Fruit fly (Drosophila melanogaster) whole organism, embryonic: ENCODE data around the gene faf.

Experiments
- CG10321 ChIP-seq: fragments of 200-800 bp; sonication (Bioruptor generic); IDR thresholded peaks from 2 replicates; pipeline ENCODE4 v1.3.6; 2022; ENCODE audit warnings: missing biosample characterization, missing genetic modification characterization
- CG10543 ChIP-seq: fragments of 200-800 bp; sonication (Bioruptor generic); optimal IDR thresholded peaks from 3 replicates; lab custom pipeline; 2017; ENCODE audit warnings: missing biosample characterization, mild to moderate bottlenecking, missing genetic modification characterization, moderate library complexity
- CG10654 ChIP-seq: fragments of 200-800 bp; sonication (Bioruptor generic); optimal IDR thresholded peaks from 2 replicates; lab custom pipeline; 2016; ENCODE audit warnings: missing biosample characterization, missing genetic modification characterization
- CG11504 ChIP-seq: fragments of 200-800 bp; sonication (Bioruptor generic); optimal IDR thresholded peaks from 3 replicates; lab custom pipeline; 2019; ENCODE audit warnings: missing biosample characterization, mild to moderate bottlenecking, missing genetic modification characterization, moderate library complexity
- CG13296 ChIP-seq: fragments of 200-800 bp; sonication (Bioruptor generic); optimal IDR thresholded peaks from 3 replicates; lab custom pipeline; 2018; ENCODE audit warnings: missing biosample characterization, mild to moderate bottlenecking, missing genetic modification characterization
- CG13894 ChIP-seq: fragments of 200-800 bp; sonication (Bioruptor generic); optimal IDR thresholded peaks from 3 replicates; lab custom pipeline; 2018; ENCODE audit warnings: missing biosample characterization, mild to moderate bottlenecking, missing genetic modification characterization, moderate library complexity
- CG16779 ChIP-seq: fragments of 200-800 bp; sonication (Bioruptor generic); IDR thresholded peaks from 2 replicates; pipeline ENCODE4 v1.3.6; 2022; ENCODE audit warnings: missing biosample characterization, missing genetic modification characterization
- CG32772 ChIP-seq: fragments of 200-800 bp; sonication (Bioruptor generic); IDR thresholded peaks from 2 replicates; pipeline ENCODE4 v1.3.6; 2022; ENCODE audit warnings: missing biosample characterization, missing genetic modification characterization
- CG34422 ChIP-seq: fragments of 200-800 bp; sonication (Bioruptor generic); IDR thresholded peaks from 3 replicates; pipeline ENCODE4 v1.3.6; 2022; ENCODE audit warnings: missing biosample characterization, missing genetic modification characterization
- CG4820 ChIP-seq: fragments of 200-800 bp; sonication (Bioruptor generic); optimal IDR thresholded peaks from 3 replicates; lab custom pipeline; 2016; ENCODE audit warnings: missing biosample characterization, missing genetic modification characterization
- CG6272 ChIP-seq: fragments of 200-800 bp; sonication (Bioruptor generic); IDR thresholded peaks from 2 replicates; pipeline ENCODE4 v1.3.6; 2022; ENCODE audit warnings: missing biosample characterization, missing genetic modification characterization
- CG6813 ChIP-seq: fragments of 200-800 bp; sonication (Bioruptor generic); optimal IDR thresholded peaks from 2 replicates; lab custom pipeline; 2017; ENCODE audit warnings: missing biosample characterization, missing genetic modification characterization, mild to moderate bottlenecking, moderate library complexity, missing genetic modification reagents
- CG7372 ChIP-seq: fragments of 200-800 bp; sonication (Bioruptor generic); IDR thresholded peaks from 2 replicates; pipeline ENCODE4 v1.3.6; 2022; ENCODE audit warnings: missing biosample characterization, missing genetic modification characterization
- CG7839 ChIP-seq: fragments of 200-800 bp; sonication (Bioruptor generic); optimal IDR thresholded peaks from 3 replicates; lab custom pipeline; 2018; ENCODE audit warnings: missing biosample characterization, mild to moderate bottlenecking, missing genetic modification characterization, moderate library complexity
- CG8281 ChIP-seq: fragments of 200-800 bp; sonication (Bioruptor generic); optimal IDR thresholded peaks from 2 replicates; lab custom pipeline; 2018; ENCODE audit warnings: missing biosample characterization, mild to moderate bottlenecking, missing genetic modification characterization, moderate library complexity
- CG8388 ChIP-seq: fragments of 200-800 bp; sonication (Bioruptor generic); optimal IDR thresholded peaks from 2 replicates; lab custom pipeline; 2019; ENCODE audit warnings: missing biosample characterization, mild to moderate bottlenecking, missing genetic modification characterization, moderate library complexity
- D19B ChIP-seq: fragments of 200-800 bp; sonication (Bioruptor generic); optimal IDR thresholded peaks from 2 replicates; lab custom pipeline; 2017; ENCODE audit warnings: missing biosample characterization, mild to moderate bottlenecking, missing genetic modification characterization
- Deaf1 ChIP-seq: fragments of 200-800 bp; optimal IDR thresholded peaks from 3 replicates; lab custom pipeline; 2019; ENCODE audit warnings: missing biosample characterization, mild to moderate bottlenecking, missing genetic modification characterization, moderate library complexity
- E2f1 ChIP-seq: fragments of 200-800 bp; sonication (Bioruptor generic); IDR thresholded peaks from 2 replicates; pipeline ENCODE4 v1.3.6; 2022; ENCODE audit warnings: missing biosample characterization, missing genetic modification characterization
- HLHmδ ChIP-seq: fragments of 200-800 bp; sonication (Bioruptor generic); optimal IDR thresholded peaks from 2 replicates; lab custom pipeline; 2018; ENCODE audit warnings: missing biosample characterization, mild to moderate bottlenecking, missing genetic modification characterization, moderate library complexity
- Oaz ChIP-seq: fragments of 200-800 bp; sonication (Bioruptor generic); IDR thresholded peaks from 2 replicates; pipeline ENCODE4 v1.3.6; 2022; ENCODE audit warnings: missing biosample characterization, missing genetic modification characterization
- Oli ChIP-seq: fragments of 200-800 bp; sonication (Bioruptor generic); optimal IDR thresholded peaks from 2 replicates; lab custom pipeline; 2018; ENCODE audit warnings: missing biosample characterization, mild to moderate bottlenecking, missing genetic modification characterization, moderate library complexity
- Trl ChIP-seq, 3 experiments: fragments of >200 bp in 2 of 3; fragments of 200-800 bp in 1 of 3; sonication (Bioruptor generic) in 1 of 3; optimal IDR thresholded peaks; 2 replicates in 1 of 3; 3 replicates in 2 of 3; lab custom pipeline; 2016 to 2017; ENCODE audit warnings: missing biosample characterization in 1 of 3, missing genetic modification characterization in 1 of 3
- al ChIP-seq: fragments of 200-800 bp; sonication (Bioruptor generic); IDR thresholded peaks from 2 replicates; pipeline ENCODE4 v1.3.6; 2022; ENCODE audit warnings: missing biosample characterization, missing genetic modification characterization
- ara ChIP-seq: fragments of 200-800 bp; sonication (Bioruptor generic); IDR thresholded peaks from 2 replicates; pipeline ENCODE4 v1.3.6; 2022; ENCODE audit warnings: missing biosample characterization, missing genetic modification characterization
- bsh ChIP-seq, 2 experiments: fragments of 200-800 bp; sonication (Bioruptor generic); optimal IDR thresholded peaks; 2 replicates each; lab custom pipeline; 2017 to 2018; ENCODE audit warnings: mild to moderate bottlenecking in 2 of 2, missing biosample characterization in 2 of 2, missing genetic modification characterization in 2 of 2, moderate library complexity in 1 of 2
- cg ChIP-seq: fragments of 200-800 bp; sonication (Bioruptor generic); optimal IDR thresholded peaks from 3 replicates; lab custom pipeline; 2019; ENCODE audit warnings: missing biosample characterization, mild to moderate bottlenecking, missing genetic modification characterization, moderate library complexity
- chinmo ChIP-seq: fragments of 200-800 bp; sonication (Bioruptor generic); IDR thresholded peaks from 4 replicates; pipeline ENCODE4 v1.3.6; 2022; ENCODE audit warnings: missing biosample characterization, missing genetic modification characterization; ENCODE audit not compliant: partially characterized antibody
- ci ChIP-seq: fragments of 200-800 bp; sonication (Bioruptor generic); IDR thresholded peaks from 3 replicates; pipeline ENCODE4 v1.3.6; 2022; ENCODE audit warnings: missing biosample characterization, missing genetic modification characterization
- ewg ChIP-seq: fragments of 200-800 bp; sonication (Bioruptor generic); optimal IDR thresholded peaks from 3 replicates; lab custom pipeline; 2017; ENCODE audit warnings: mild to moderate bottlenecking, missing biosample characterization, missing genetic modification reagents, missing genetic modification characterization
- gt ChIP-seq: fragments of 200-800 bp; sonication (Bioruptor generic); IDR thresholded peaks from 2 replicates; pipeline ENCODE4 v1.3.6; 2022; ENCODE audit warnings: missing biosample characterization, missing genetic modification characterization
- hkb ChIP-seq, 2 experiments: fragments of 200-800 bp in 1 of 2; fragments of >200 bp in 1 of 2; sonication (Bioruptor generic) in 1 of 2; IDR thresholded peaks in 1 of 2; optimal IDR thresholded peaks in 1 of 2; 2 replicates each; pipeline versions ENCODE4 v1.3.6 to Lab custom; 2017 to 2022; ENCODE audit warnings: missing biosample characterization in 1 of 2, missing genetic modification characterization in 1 of 2
- inv ChIP-seq: fragments of 200-800 bp; sonication (Bioruptor generic); IDR thresholded peaks from 2 replicates; pipeline ENCODE4 v1.3.6; 2022; ENCODE audit warnings: missing biosample characterization, missing genetic modification characterization; ENCODE audit not compliant: partially characterized antibody
- jigr1 ChIP-seq: fragments of 200-800 bp; sonication (Bioruptor generic); IDR thresholded peaks from 3 replicates; pipeline ENCODE4 v1.3.6; 2022; ENCODE audit warnings: missing biosample characterization, missing genetic modification characterization
- jumu ChIP-seq: fragments of 200-800 bp; sonication (Bioruptor generic); optimal IDR thresholded peaks from 3 replicates; lab custom pipeline; 2016; ENCODE audit warnings: missing biosample characterization, missing genetic modification characterization
- mirr ChIP-seq: fragments of 200-800 bp; sonication (Bioruptor generic); optimal IDR thresholded peaks from 3 replicates; lab custom pipeline; 2018; ENCODE audit warnings: missing biosample characterization, mild to moderate bottlenecking, missing genetic modification characterization
- onecut ChIP-seq: fragments of 200-800 bp; sonication (Bioruptor generic); IDR thresholded peaks from 2 replicates; pipeline ENCODE4 v1.3.6; 2022; ENCODE audit warnings: missing biosample characterization, missing genetic modification characterization
- peb ChIP-seq: fragments of 200-800 bp; sonication (Bioruptor generic); IDR thresholded peaks from 2 replicates; pipeline ENCODE4 v1.3.6; 2022; ENCODE audit warnings: missing biosample characterization, missing genetic modification characterization
- pho ChIP-seq: fragments of 200-800 bp; sonication (Bioruptor generic); optimal IDR thresholded peaks from 2 replicates; lab custom pipeline; 2016; ENCODE audit warnings: missing biosample characterization, missing genetic modification characterization
- repo ChIP-seq: fragments of 200-800 bp; sonication (Bioruptor generic); optimal IDR thresholded peaks from 2 replicates; lab custom pipeline; 2016; ENCODE audit warnings: missing biosample characterization, missing genetic modification characterization
- scrt ChIP-seq: fragments of 200-800 bp; sonication (Bioruptor generic); optimal IDR thresholded peaks from 2 replicates; lab custom pipeline; 2018; ENCODE audit warnings: missing biosample characterization, mild to moderate bottlenecking, missing genetic modification characterization, moderate library complexity
- sd ChIP-seq: fragments of 200-800 bp; sonication (Bioruptor generic); optimal IDR thresholded peaks from 3 replicates; lab custom pipeline; 2018; ENCODE audit warnings: missing biosample characterization, mild to moderate bottlenecking, missing genetic modification characterization, moderate library complexity
- twi ChIP-seq: fragments of 200-800 bp; optimal IDR thresholded peaks from 2 replicates; lab custom pipeline; 2019; ENCODE audit warnings: missing biosample characterization, mild to moderate bottlenecking, missing genetic modification characterization, moderate library complexity
- zen2 ChIP-seq: fragments of 200-800 bp; sonication (Bioruptor generic); IDR thresholded peaks from 3 replicates; pipeline ENCODE4 v1.3.6; 2022; ENCODE audit warnings: missing biosample characterization, missing genetic modification characterization; ENCODE audit not compliant: partially characterized antibody

faf gene

DNA sequence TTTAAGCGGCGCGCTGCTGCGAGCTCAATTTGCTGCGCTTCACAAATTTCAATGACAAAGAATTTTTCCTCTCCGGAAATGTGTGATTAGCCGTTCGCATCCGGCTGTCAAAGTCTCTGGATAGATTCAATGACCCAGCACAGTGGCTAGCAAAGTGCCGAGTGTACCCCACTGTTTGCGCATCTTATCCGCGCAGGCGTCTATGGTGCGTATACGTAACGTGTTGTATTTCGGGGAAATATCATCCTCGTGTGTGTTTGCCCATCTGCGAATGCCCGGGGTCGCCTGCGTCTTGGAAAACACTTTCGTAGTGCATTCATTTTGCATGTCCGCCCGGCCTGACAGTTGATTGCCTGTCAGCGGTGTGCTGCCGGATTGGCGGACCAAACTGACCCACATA lies 47.4 kb downstream of the faf start (continued):
- TF ChIP-seq CG7839, result no peak
- TF ChIP-seq bsh (GFP tag; optimal IDR thresholded peaks at IDR 0.05; lab: Kevin White, UChicago), result no peak
- TF ChIP-seq CG11504 (tag; lab: Kevin White, UChicago), result no peak
- peak; percentile 44; the same call in 1 of the 2 replicates for TF ChIP-seq CG7372 (GFP tag; lab: Robert Waterston, UW)
- no peak for TF ChIP-seq hkb (optimal IDR thresholded peaks at IDR 0.05; lab: Kevin White, UChicago)
- no peak for TF ChIP-seq hkb (GFP tag; IDR thresholded peaks at IDR 0.05; lab: Robert Waterston, UW)
- no peak for TF ChIP-seq pho (GFP tag; lab: Kevin White, UChicago)
- TF ChIP-seq zen2 (GFP tag; lab: Robert Waterston, UW), result 0 out of 3 replicates have a peak, but pooled peaks have one; percentile 10
- TF ChIP-seq CG10321 (GFP tag; lab: Robert Waterston, UW), result no peak
- no peak for TF ChIP-seq HLHmδ
- TF ChIP-seq CG6813 (GFP tag; lab: Kevin White, UChicago), result no peak
- TF ChIP-seq ci, result no peak
- peak; percentile 0 for TF ChIP-seq CG13296 (GFP tag; lab: Kevin White, UChicago)
- no peak for TF ChIP-seq repo (GFP tag; lab: Kevin White, UChicago)
- TF ChIP-seq jigr1 (GFP tag; lab: Robert Waterston, UW), result no peak
- no peak for TF ChIP-seq CG32772 (GFP tag; lab: Robert Waterston, UW)
- TF ChIP-seq CG10654 (GFP tag; lab: Kevin White, UChicago), result no peak
- no peak for TF ChIP-seq peb
- TF ChIP-seq, all 482 proteins: peak for 10

DNA sequence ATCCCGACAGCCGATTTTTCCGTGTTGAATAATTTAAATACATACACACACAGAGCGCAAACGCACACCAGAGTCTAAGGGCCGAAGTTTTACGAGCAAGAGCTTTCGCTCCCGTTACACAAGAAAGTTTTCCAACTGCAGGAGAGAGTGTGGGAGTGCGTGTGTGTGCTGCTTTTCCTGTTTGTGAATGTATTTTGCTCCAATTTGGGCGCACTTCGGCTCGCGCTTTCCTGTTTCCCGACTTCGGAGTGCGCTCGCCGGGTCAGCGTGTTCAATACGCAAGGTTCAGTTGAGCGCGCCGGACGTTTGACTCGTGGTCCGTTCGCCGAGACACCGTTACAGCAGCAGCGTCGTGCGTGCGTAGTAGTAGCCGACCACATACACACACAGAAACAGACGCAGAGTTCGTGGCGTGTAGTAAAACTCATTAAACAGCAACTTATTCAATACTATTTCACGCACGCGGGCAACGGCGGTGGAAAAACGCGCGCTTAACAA lies 48.8 kb downstream of the faf start:
- TF ChIP-seq gt, result no peak
- no peak for TF ChIP-seq Oli (tag; lab: Kevin White, UChicago)
- no peak for TF ChIP-seq Oaz (GFP tag; lab: Robert Waterston, UW)
- peak; percentile 24; the same call in 1 of the 3 replicates for TF ChIP-seq CG34422 (GFP tag; lab: Robert Waterston, UW)
- no peak for TF ChIP-seq CG4820
- TF ChIP-seq scrt (GFP tag; lab: Kevin White, UChicago), result peak; percentile 22
- no peak for TF ChIP-seq onecut (GFP tag; lab: Robert Waterston, UW)
- no peak for TF ChIP-seq twi (tag; lab: Kevin White, UChicago)
- TF ChIP-seq CG8388 (GFP tag; lab: Kevin White, UChicago), result no peak
- TF ChIP-seq cg (GFP tag; lab: Kevin White, UChicago), result peak; percentile 13
- TF ChIP-seq CG10543 (GFP tag; lab: Kevin White, UChicago), result peak; percentile 10
- no peak for TF ChIP-seq inv (GFP tag; lab: Robert Waterston, UW)
- no peak for TF ChIP-seq CG8281 (tag; lab: Kevin White, UChicago)
- no peak for TF ChIP-seq mirr (GFP tag; lab: Kevin White, UChicago)
- TF ChIP-seq chinmo, result 0 out of 4 replicates have a peak, but pooled peaks have one; percentile 57
- TF ChIP-seq ara (GFP tag; lab: Robert Waterston, UW), result no peak
- TF ChIP-seq CG32772 (GFP tag; lab: Robert Waterston, UW), result 0 out of 2 replicates have a peak, but pooled peaks have one; percentile 4
- no peak for TF ChIP-seq al (GFP tag; lab: Robert Waterston, UW)
- TF ChIP-seq CG16779 (GFP tag; lab: Robert Waterston, UW), result 0 out of 2 replicates have a peak, but pooled peaks have one; percentile 58
- peak in 1 of 2 experiments; percentile 18 for TF ChIP-seq Trl (optimal IDR thresholded peaks at IDR 0.05; lab: Kevin White, UChicago)
- no peak for TF ChIP-seq Trl (GFP tag; optimal IDR thresholded peaks at IDR 0.05; lab: Kevin White, UChicago)
- no peak for TF ChIP-seq E2f1 (GFP tag; lab: Robert Waterston, UW)
- TF ChIP-seq jumu (GFP tag; lab: Kevin White, UChicago), result no peak
- TF ChIP-seq ewg, result peak; percentile 74
- TF ChIP-seq D19B (GFP tag; lab: Kevin White, UChicago), result no peak
- no peak for TF ChIP-seq CG13894
- no peak for TF ChIP-seq CG6272
- peak; percentile 95 for TF ChIP-seq Deaf1 (tag; lab: Kevin White, UChicago)
- no peak for TF ChIP-seq sd (tag; lab: Kevin White, UChicago)
